Worm (Caenorhabditis elegans) whole organism, L1 larva: Measurements from ENCODE around the gene ifas-1.

ENCODE experiments used
- ama-1 ChIP-seq: fragments of 150-350 bp; optimal IDR thresholded peaks from 2 replicates; lab custom pipeline; 2014
- efl-1 ChIP-seq, 4 experiments: fragments of 150-350 bp; optimal IDR thresholded peaks in 3 of 4; peaks in 1 of 4; 1 replicate in 1 of 4; 2 replicates in 3 of 4; lab custom pipeline; 2014; ENCODE audit warnings: missing biosample characterization in 2 of 4, missing genetic modification characterization in 2 of 4, missing genetic modification reagents in 2 of 4
- elt-3 ChIP-seq, 6 experiments: fragments of 150-350 bp in 1 of 6; sonication (generic microtip); optimal IDR thresholded peaks; 2 replicates each; lab custom pipeline; 2017 to 2018; ENCODE audit warnings: missing biosample characterization in 6 of 6, missing genetic modification characterization in 6 of 6, inconsistent platforms in 1 of 6
- jun-1 ChIP-seq: fragments of 150-350 bp; optimal IDR thresholded peaks from 2 replicates; lab custom pipeline; 2014; ENCODE audit warnings: missing biosample characterization, missing genetic modification reagents, missing genetic modification characterization
- lin-13 ChIP-seq: fragments of 150-350 bp; optimal IDR thresholded peaks from 2 replicates; lab custom pipeline; 2014; ENCODE audit warnings: missing biosample characterization, missing genetic modification reagents, missing genetic modification characterization
- lin-39 ChIP-seq: fragments of 150-350 bp; optimal IDR thresholded peaks from 2 replicates; lab custom pipeline; 2014; ENCODE audit warnings: missing biosample characterization, missing genetic modification reagents, missing genetic modification characterization
- lsy-2 ChIP-seq, 2 experiments: fragments of 150-350 bp; optimal IDR thresholded peaks; 2 replicates each; lab custom pipeline; 2014; ENCODE audit warnings: missing biosample characterization in 2 of 2, missing genetic modification characterization in 2 of 2
- mep-1 ChIP-seq: fragments of 150-350 bp; optimal IDR thresholded peaks from 2 replicates; lab custom pipeline; 2014; ENCODE audit warnings: missing biosample characterization, missing genetic modification characterization
- nhr-237 ChIP-seq: fragments of 150-350 bp; optimal IDR thresholded peaks from 2 replicates; lab custom pipeline; 2014; ENCODE audit warnings: missing biosample characterization, missing genetic modification characterization
- nhr-76 ChIP-seq: sonication (generic microtip); optimal IDR thresholded peaks from 2 replicates; lab custom pipeline; 2017; ENCODE audit warnings: missing biosample characterization, missing genetic modification characterization
- pqm-1 ChIP-seq: sonication (generic microtip); optimal IDR thresholded peaks from 3 replicates; lab custom pipeline; 2017; ENCODE audit warnings: missing biosample characterization, missing genetic modification characterization
- snpc-4 ChIP-seq: fragments of 150-350 bp; optimal IDR thresholded peaks from 2 replicates; lab custom pipeline; 2014; ENCODE audit warnings: missing biosample characterization, missing genetic modification characterization
- sox-4 ChIP-seq: sonication (generic microtip); optimal IDR thresholded peaks from 2 replicates; lab custom pipeline; 2016; ENCODE audit warnings: missing genetic modification characterization, missing compliant biosample characterization
- ztf-11 ChIP-seq, 2 experiments: sonication (generic microtip); optimal IDR thresholded peaks; 2 replicates each; lab custom pipeline; 2016 to 2017; ENCODE audit warnings: missing genetic modification characterization in 2 of 2, missing biosample characterization in 1 of 2, missing compliant biosample characterization in 1 of 2

ce11 chrII:3736893-3737375 lies 48.4 kb upstream of the ifas-1 start, which contains the start of gene F12E12.6:
- TF ChIP-seq lin-13 (GFP tag; lab: Kevin White, UChicago) (no peak), nhr-76 (tag; lab: Kevin White, UChicago) (no peak), nhr-237 (tag; lab: Kevin White, UChicago) (no peak), sox-4 (tag; lab: Kevin White, UChicago) (no peak), pqm-1 (no peak), ama-1 (no peak), lsy-2 (tag; optimal IDR thresholded peaks at IDR 0.05; lab: Kevin White, UChicago) (no peak), lin-39 (tag; lab: Kevin White, UChicago) (no peak), mep-1 (tag; lab: Kevin White, UChicago) (no peak), elt-3 (tag; optimal IDR thresholded peaks at IDR 0.05; lab: Kevin White, UChicago) (no peak), ztf-11 (tag; optimal IDR thresholded peaks at IDR 0.05; lab: Kevin White, UChicago) (no peak), efl-1 (optimal IDR thresholded peaks at IDR 0.05; lab: Kevin White, UChicago) (no peak), efl-1 (GFP tag; optimal IDR thresholded peaks at IDR 0.05 in 1 of 2; lab: Kevin White, UChicago) (no peak), snpc-4 (tag; lab: Kevin White, UChicago) (no peak), jun-1 (tag; lab: Kevin White, UChicago) (no peak)
